Worm (Caenorhabditis elegans) whole organism, L2 larva: ENCODE data around the gene C03B1.2.

Experiments used
- C34F6.9 ChIP-seq: fragments of 150-350 bp; optimal IDR thresholded peaks from 2 replicates; lab custom pipeline; 2014; ENCODE audit warnings: missing biosample characterization, missing genetic modification characterization
- F13H6.1 ChIP-seq: sonication (generic microtip); optimal IDR thresholded peaks from 2 replicates; lab custom pipeline; 2016; ENCODE audit warnings: missing genetic modification characterization, missing compliant biosample characterization
- R02D3.7 ChIP-seq: fragments of 150-350 bp; optimal IDR thresholded peaks from 2 replicates; lab custom pipeline; 2014; ENCODE audit warnings: missing biosample characterization, missing genetic modification characterization
- Y55F3AM.14 ChIP-seq: fragments of 200-800 bp; sonication (Bioruptor generic); optimal IDR thresholded peaks from 2 replicates; lab custom pipeline; 2018; ENCODE audit warnings: mild to moderate bottlenecking, missing genetic modification characterization, missing compliant biosample characterization
- ZK546.5 ChIP-seq: sonication (generic microtip); optimal IDR thresholded peaks from 2 replicates; lab custom pipeline; 2017; ENCODE audit warnings: missing biosample characterization, missing genetic modification characterization
- aly-2 ChIP-seq: fragments of 150-350 bp; optimal IDR thresholded peaks from 2 replicates; lab custom pipeline; 2014; ENCODE audit warnings: missing biosample characterization, missing genetic modification characterization
- ama-1 ChIP-seq: fragments of 150-350 bp; optimal IDR thresholded peaks from 2 replicates; lab custom pipeline; 2018; ENCODE audit warnings: inconsistent platforms
- blmp-1 ChIP-seq: sonication (generic microtip); optimal IDR thresholded peaks from 2 replicates; lab custom pipeline; 2017; ENCODE audit warnings: missing genetic modification characterization, mild to moderate bottlenecking, missing compliant biosample characterization, antibody characterized with exemption, moderate library complexity; ENCODE audit not compliant: insufficient read depth
- ceh-16 ChIP-seq: fragments of 150-350 bp; optimal IDR thresholded peaks from 2 replicates; lab custom pipeline; 2014; ENCODE audit warnings: missing biosample characterization, missing genetic modification characterization
- ceh-82 ChIP-seq: fragments of 150-350 bp; optimal IDR thresholded peaks from 2 replicates; lab custom pipeline; 2014; ENCODE audit warnings: missing biosample characterization, missing genetic modification characterization
- crh-2 ChIP-seq: sonication (generic microtip); optimal IDR thresholded peaks from 2 replicates; lab custom pipeline; 2017; ENCODE audit warnings: missing biosample characterization, missing genetic modification characterization
- egl-27 ChIP-seq: sonication (generic microtip); optimal IDR thresholded peaks from 3 replicates; lab custom pipeline; 2017; ENCODE audit warnings: missing biosample characterization, missing genetic modification reagents, missing genetic modification characterization
- elt-1 ChIP-seq: fragments of 150-350 bp; optimal IDR thresholded peaks from 2 replicates; lab custom pipeline; 2014; ENCODE audit warnings: missing biosample characterization, missing genetic modification characterization
- elt-3 ChIP-seq: sonication (generic microtip); optimal IDR thresholded peaks from 2 replicates; lab custom pipeline; 2017; ENCODE audit warnings: missing biosample characterization, missing genetic modification characterization
- fos-1 ChIP-seq: fragments of 150-350 bp; optimal IDR thresholded peaks from 2 replicates; lab custom pipeline; 2014; ENCODE audit warnings: missing biosample characterization, missing genetic modification characterization
- lin-13 ChIP-seq: fragments of 150-350 bp; optimal IDR thresholded peaks from 2 replicates; lab custom pipeline; 2014; ENCODE audit warnings: missing biosample characterization, missing genetic modification reagents, missing genetic modification characterization
- lin-39 ChIP-seq: fragments of 150-350 bp; optimal IDR thresholded peaks from 2 replicates; lab custom pipeline; 2014; ENCODE audit warnings: missing biosample characterization, missing genetic modification reagents, missing genetic modification characterization
- lsy-2 ChIP-seq, 2 experiments: fragments of 150-350 bp in 1 of 2; sonication (generic microtip) in 1 of 2; optimal IDR thresholded peaks; 2 replicates each; lab custom pipeline; 2014 to 2017; ENCODE audit warnings: missing biosample characterization in 2 of 2, missing genetic modification characterization in 2 of 2
- mab-5 ChIP-seq: fragments of 150-350 bp; optimal IDR thresholded peaks from 2 replicates; lab custom pipeline; 2014; ENCODE audit warnings: missing biosample characterization, missing genetic modification characterization
- mdl-1 ChIP-seq, 2 experiments: fragments of 150-350 bp in 1 of 2; sonication (generic microtip) in 1 of 2; optimal IDR thresholded peaks; 2 replicates each; lab custom pipeline; 2017; ENCODE audit warnings: missing biosample characterization in 2 of 2, missing genetic modification characterization in 2 of 2
- nhr-10 ChIP-seq: sonication (generic microtip); optimal IDR thresholded peaks from 2 replicates; lab custom pipeline; 2017; ENCODE audit warnings: missing biosample characterization, missing genetic modification characterization
- nhr-12 ChIP-seq: fragments of 150-350 bp; optimal IDR thresholded peaks from 2 replicates; lab custom pipeline; 2014; ENCODE audit warnings: missing biosample characterization, missing genetic modification characterization
- nhr-129 ChIP-seq: fragments of 150-350 bp; optimal IDR thresholded peaks from 2 replicates; lab custom pipeline; 2014; ENCODE audit warnings: missing biosample characterization, missing genetic modification characterization
- nhr-21 ChIP-seq: fragments of 150-350 bp; optimal IDR thresholded peaks from 2 replicates; lab custom pipeline; 2014; ENCODE audit warnings: missing biosample characterization, missing genetic modification characterization
- nhr-23 ChIP-seq: fragments of 150-350 bp; optimal IDR thresholded peaks from 2 replicates; lab custom pipeline; 2014; ENCODE audit warnings: missing biosample characterization, missing genetic modification reagents, missing genetic modification characterization
- nhr-25 ChIP-seq: fragments of 150-350 bp; sonication (generic microtip); optimal IDR thresholded peaks from 3 replicates; lab custom pipeline; 2014; ENCODE audit warnings: missing biosample characterization, missing genetic modification characterization
- nhr-6 ChIP-seq: fragments of 150-350 bp; optimal IDR thresholded peaks from 2 replicates; lab custom pipeline; 2014; ENCODE audit warnings: missing biosample characterization, missing genetic modification characterization
- nhr-77 ChIP-seq: fragments of 150-350 bp; optimal IDR thresholded peaks from 2 replicates; lab custom pipeline; 2014; ENCODE audit warnings: missing biosample characterization, missing genetic modification characterization
- peb-1 ChIP-seq: fragments of 150-350 bp; optimal IDR thresholded peaks from 2 replicates; lab custom pipeline; 2014; ENCODE audit warnings: missing biosample characterization, missing genetic modification characterization
- sem-4 ChIP-seq: fragments of 150-350 bp; optimal IDR thresholded peaks from 2 replicates; lab custom pipeline; 2014; ENCODE audit warnings: missing biosample characterization, missing genetic modification reagents, missing genetic modification characterization
- skn-1 ChIP-seq: sonication (generic microtip); optimal IDR thresholded peaks from 2 replicates; lab custom pipeline; 2017; ENCODE audit warnings: missing biosample characterization, missing genetic modification characterization
- sma-3 ChIP-seq: sonication (generic microtip); optimal IDR thresholded peaks from 2 replicates; lab custom pipeline; 2016; ENCODE audit warnings: missing genetic modification reagents, missing genetic modification characterization, missing compliant biosample characterization
- sma-9 ChIP-seq, 2 experiments: fragments of 150-350 bp in 1 of 2; sonication (generic microtip) in 1 of 2; optimal IDR thresholded peaks; 2 replicates each; lab custom pipeline; 2014 to 2016; ENCODE audit warnings: missing genetic modification characterization in 2 of 2, mild to moderate bottlenecking in 1 of 2, missing biosample characterization in 1 of 2, missing compliant biosample characterization in 1 of 2, missing genetic modification reagents in 1 of 2, moderate library complexity in 1 of 2
- snpc-4 ChIP-seq: fragments of 150-350 bp; optimal IDR thresholded peaks from 2 replicates; lab custom pipeline; 2014; ENCODE audit warnings: missing biosample characterization, missing genetic modification characterization
- unc-39 ChIP-seq: fragments of 150-350 bp; optimal IDR thresholded peaks from 2 replicates; lab custom pipeline; 2014; ENCODE audit warnings: missing biosample characterization, missing genetic modification characterization
- unc-55 ChIP-seq: fragments of 150-350 bp; sonication (generic microtip); optimal IDR thresholded peaks from 3 replicates; lab custom pipeline; 2014; ENCODE audit warnings: missing biosample characterization, missing genetic modification reagents, missing genetic modification characterization
- ztf-1 ChIP-seq: fragments of 200-800 bp; sonication (Bioruptor generic); conservative IDR thresholded peaks from 2 replicates; pipeline ENCODE4 v1.3.6; 2022; ENCODE audit warnings: missing genetic modification characterization, missing compliant biosample characterization
- ztf-11 ChIP-seq: sonication (generic microtip); optimal IDR thresholded peaks from 2 replicates; lab custom pipeline; 2017; ENCODE audit warnings: missing biosample characterization, missing genetic modification characterization
- ztf-4 ChIP-seq: fragments of 150-350 bp; optimal IDR thresholded peaks from 2 replicates; lab custom pipeline; 2014; ENCODE audit warnings: missing biosample characterization, missing genetic modification characterization

C03B1.2 gene

ce11 chrX:6384537-6384936 is 14.7 kb downstream of the C03B1.2 start:
- TF ChIP-seq nhr-77 (tag; lab: Kevin White, UChicago) (no peak), nhr-12 (tag; lab: Kevin White, UChicago) (no peak), crh-2 (no peak), nhr-6 (tag; lab: Kevin White, UChicago) (no peak), unc-55 (GFP tag; lab: Kevin White, UChicago) (no peak), ztf-4 (no peak), nhr-21 (tag; lab: Kevin White, UChicago) (no peak), R02D3.7 (tag; lab: Kevin White, UChicago) (no peak), nhr-23 (tag; lab: Kevin White, UChicago) (no peak), lin-39 (tag; lab: Kevin White, UChicago) (no peak), ztf-1 (no peak), sem-4 (no peak), egl-27 (tag; lab: Kevin White, UChicago) (no peak), F13H6.1 (tag; lab: Kevin White, UChicago) (no peak), blmp-1 (no peak)
- TF ChIP-seq, all 48 proteins: peak for 0

- TF ChIP-seq blmp-1 (no peak), ztf-1 (no peak), ceh-82 (tag; lab: Kevin White, UChicago) (no peak), aly-2 (tag; lab: Kevin White, UChicago) (no peak), nhr-21 (tag; lab: Kevin White, UChicago) (no peak), lin-13 (GFP tag; lab: Kevin White, UChicago) (no peak), nhr-10 (tag; lab: Kevin White, UChicago) (no peak), snpc-4 (tag; lab: Kevin White, UChicago) (no peak), F13H6.1 (tag; lab: Kevin White, UChicago) (no peak), ztf-11 (tag; lab: Kevin White, UChicago) (no peak), nhr-6 (tag; lab: Kevin White, UChicago) (no peak), sma-3 (GFP tag; lab: Kevin White, UChicago) (no peak), sma-9 (GFP tag; optimal IDR thresholded peaks at IDR 0.05; lab: Kevin White, UChicago) (no peak), sma-9 (tag; optimal IDR thresholded peaks at IDR 0.05; lab: Kevin White, UChicago) (no peak), fos-1 (tag; lab: Kevin White, UChicago) (no peak)
- TF ChIP-seq, all 48 proteins: peak for 0
Observed at ce11 chrX:6385185-6385584, 15.4 kb downstream of the C03B1.2 start, which contains the start of gene igdb-3. igdb-3 (plus strand) TSS chrX:6385485.

ce11 chrX:6388639-6389038 is 18.8 kb downstream of the C03B1.2 start:
- no peak for TF ChIP-seq snpc-4 (tag; lab: Kevin White, UChicago)
- no peak for TF ChIP-seq nhr-21 (tag; lab: Kevin White, UChicago)
- TF ChIP-seq ama-1: no peak
- no peak for TF ChIP-seq unc-39 (tag; lab: Kevin White, UChicago)
- no peak for TF ChIP-seq ztf-1
- TF ChIP-seq aly-2 (tag; lab: Kevin White, UChicago): no peak
- no peak for TF ChIP-seq nhr-129 (tag; lab: Kevin White, UChicago)

ce11 chrX:6391491-6391890 is 21.7 kb downstream of the C03B1.2 start, which contains the start of gene igcm-2:
igcm-2 (minus strand) TSS chrX:6391591.
- TF ChIP-seq peb-1 (tag; lab: Kevin White, UChicago) (no peak), ceh-82 (tag; lab: Kevin White, UChicago) (no peak)
- TF ChIP-seq, all 48 proteins: peak for 0

- TF ChIP-seq unc-39 (tag; lab: Kevin White, UChicago) (no peak), peb-1 (tag; lab: Kevin White, UChicago) (no peak), elt-3 (no peak), nhr-23 (tag; lab: Kevin White, UChicago) (no peak), elt-1 (tag; lab: Kevin White, UChicago) (no peak), unc-55 (GFP tag; lab: Kevin White, UChicago) (no peak), lsy-2 (tag; optimal IDR thresholded peaks at IDR 0.05; lab: Kevin White, UChicago) (peak in 1 of 2 experiments; percentile 5), ceh-16 (no peak), mab-5 (tag; lab: Kevin White, UChicago) (no peak), ztf-1 (no peak), Y55F3AM.14 (GFP tag; lab: Kevin White, UChicago) (no peak), skn-1 (tag; lab: Kevin White, UChicago) (no peak), sma-9 (GFP tag; optimal IDR thresholded peaks at IDR 0.05; lab: Kevin White, UChicago) (no peak), sma-9 (tag; optimal IDR thresholded peaks at IDR 0.05; lab: Kevin White, UChicago) (no peak), crh-2 (no peak), ZK546.5 (tag; lab: Kevin White, UChicago) (no peak), C34F6.9 (peak; percentile 8), ceh-82 (tag; lab: Kevin White, UChicago) (no peak), aly-2 (tag; lab: Kevin White, UChicago) (no peak), F13H6.1 (tag; lab: Kevin White, UChicago) (peak; percentile 6), mdl-1 (tag; optimal IDR thresholded peaks at IDR 0.05; lab: Kevin White, UChicago) (no peak), nhr-25 (no peak)
Observed at ce11 chrX:6399450-6399849, 29.6 kb downstream of the C03B1.2 start.
